Worm (Caenorhabditis elegans) whole organism, young adult: ENCODE measurements around the gene clec-22.

Experiments used
- F23B12.7 ChIP-seq: sonication (generic microtip); optimal IDR thresholded peaks from 2 replicates; lab custom pipeline; 2017; ENCODE audit warnings: missing genetic modification characterization, mild to moderate bottlenecking, missing compliant biosample characterization, antibody characterized with exemption, moderate library complexity; ENCODE audit not compliant: insufficient read depth
- F55B11.4 ChIP-seq: sonication (generic microtip); optimal IDR thresholded peaks from 2 replicates; lab custom pipeline; 2016; ENCODE audit warnings: missing compliant biosample characterization, missing genetic modification characterization, borderline replicate concordance; ENCODE audit not compliant: insufficient read depth
- bed-2 ChIP-seq: fragments of 200-800 bp; sonication (Bioruptor generic); IDR thresholded peaks from 2 replicates; pipeline ENCODE4 v1.3.6; 2022; ENCODE audit warnings: missing genetic modification reagents, missing genetic modification characterization, missing compliant biosample characterization
- ccch-3 ChIP-seq: fragments of 200-800 bp; sonication (Bioruptor generic); optimal IDR thresholded peaks from 2 replicates; lab custom pipeline; 2018; ENCODE audit warnings: mild to moderate bottlenecking, missing genetic modification characterization, missing compliant biosample characterization
- efl-1 ChIP-seq: fragments of 150-350 bp; optimal IDR thresholded peaks from 2 replicates; lab custom pipeline; 2014; ENCODE audit warnings: missing biosample characterization, missing genetic modification reagents, missing genetic modification characterization
- nhr-179 ChIP-seq: sonication (generic microtip); optimal IDR thresholded peaks from 2 replicates; lab custom pipeline; 2016; ENCODE audit warnings: mild to moderate bottlenecking, missing genetic modification characterization, missing compliant biosample characterization
- ztf-18 ChIP-seq: sonication (generic microtip); optimal IDR thresholded peaks from 2 replicates; lab custom pipeline; 2016; ENCODE audit warnings: missing genotype, mild to moderate bottlenecking, missing genetic modification characterization, missing compliant biosample characterization

DNA sequence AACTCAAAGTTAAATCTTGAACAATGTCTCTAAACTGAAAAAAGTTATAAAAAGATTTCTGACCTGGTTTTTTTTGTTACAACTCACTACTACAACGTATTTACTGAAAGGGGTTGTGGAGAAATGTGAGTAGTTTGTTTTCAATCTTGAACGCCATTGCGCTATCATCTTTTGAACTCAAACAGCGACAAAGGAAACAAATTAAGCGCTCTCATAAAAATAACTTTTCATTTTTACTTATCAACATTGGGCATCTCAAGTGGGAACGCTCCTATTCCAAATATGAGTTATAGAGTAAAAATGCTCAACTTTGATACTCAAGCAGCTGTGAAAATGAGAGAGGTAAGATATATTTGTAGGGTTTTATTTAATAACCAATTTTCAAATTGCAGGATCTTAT is 35.2 kb downstream of the clec-22 start, which contains the start of gene F09C6.15:
- TF ChIP-seq efl-1 (GFP tag; lab: Kevin White, UChicago) = no peak
- TF ChIP-seq ztf-18 (tag; lab: Kevin White, UChicago) = no peak
- TF ChIP-seq bed-2 (GFP tag; lab: Robert Waterston, UW) = no peak
- no peak for TF ChIP-seq F23B12.7 (tag; lab: Kevin White, UChicago)
- TF ChIP-seq F55B11.4 (tag; lab: Kevin White, UChicago) = no peak
- TF ChIP-seq nhr-179 (tag; lab: Kevin White, UChicago) = no peak
- TF ChIP-seq ccch-3 (GFP tag; lab: Kevin White, UChicago) = no peak
